Fruit fly (Drosophila melanogaster): Measurements from ENCODE around the gene Spn27A.

The Spn27A gene

DNA sequence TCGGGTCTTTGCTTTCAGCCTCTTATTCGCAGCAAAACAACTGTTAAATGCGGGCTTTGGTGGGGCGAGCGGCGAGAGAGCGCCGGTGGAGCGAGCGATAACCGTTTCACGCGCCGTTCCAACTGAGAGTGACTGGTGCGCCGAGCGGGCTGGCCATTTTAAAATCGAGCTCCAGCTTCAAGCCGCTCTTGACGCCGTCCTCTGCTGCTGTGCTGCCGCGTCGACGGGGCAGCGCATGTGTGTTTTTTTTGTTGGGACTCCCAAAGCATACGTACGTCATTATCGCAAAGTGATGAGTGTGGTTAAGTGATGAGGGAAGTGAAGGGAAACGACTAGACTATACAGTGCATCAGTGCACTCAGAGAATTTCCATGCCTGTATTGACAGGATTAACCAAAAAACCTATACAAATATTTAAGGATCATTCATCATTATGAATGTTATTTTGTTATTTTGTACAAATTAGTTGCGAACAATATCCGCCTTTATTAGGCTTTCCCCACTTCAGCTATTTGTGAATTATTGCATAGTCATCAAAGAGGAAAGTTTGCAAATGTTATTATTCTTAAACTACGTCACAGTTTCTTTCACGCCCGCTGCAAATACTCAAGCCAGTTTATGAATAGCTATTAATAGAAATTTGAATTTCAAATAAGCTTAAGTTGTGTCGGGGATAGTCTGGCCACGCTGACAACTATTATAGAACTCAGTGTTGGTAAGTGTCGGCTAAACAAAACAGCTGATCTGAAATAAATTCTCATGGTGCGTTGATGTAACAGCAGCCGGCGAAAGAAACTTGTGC is at the start of gene Spn27A:
Gene Spn27A, minus strand, starts transcription at position 137 of the 802 bp plus-strand sequence.
- peak; percentile 76 for TF ChIP-seq CG17801 (GFP tag; optimal IDR thresholded peaks at IDR 0.05; ENCODE audit: partially characterized antibody)

DNA sequence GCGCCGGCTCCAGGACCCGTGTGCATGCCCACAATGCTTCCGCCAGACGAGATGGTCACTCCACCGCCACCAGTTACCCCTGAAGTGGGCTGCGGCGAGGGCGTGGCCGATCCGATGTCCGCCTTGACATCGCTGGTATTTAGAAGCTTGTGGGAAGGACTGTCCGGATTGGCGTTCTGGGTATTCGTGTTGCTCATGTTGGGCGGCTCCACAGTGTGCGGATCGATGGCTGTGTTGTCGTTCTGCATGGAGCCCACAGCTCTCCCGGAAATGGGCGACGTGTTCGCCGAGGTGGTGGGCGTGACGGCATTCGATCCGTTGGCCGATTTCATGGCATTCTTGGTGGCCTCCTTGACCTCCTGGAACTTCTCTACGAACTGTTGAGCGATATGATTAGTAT is 48.6 kb upstream of the Spn27A start:
- no peak for TF ChIP-seq CG17801 (GFP tag; optimal IDR thresholded peaks at IDR 0.05; ENCODE audit: partially characterized antibody)

DNA sequence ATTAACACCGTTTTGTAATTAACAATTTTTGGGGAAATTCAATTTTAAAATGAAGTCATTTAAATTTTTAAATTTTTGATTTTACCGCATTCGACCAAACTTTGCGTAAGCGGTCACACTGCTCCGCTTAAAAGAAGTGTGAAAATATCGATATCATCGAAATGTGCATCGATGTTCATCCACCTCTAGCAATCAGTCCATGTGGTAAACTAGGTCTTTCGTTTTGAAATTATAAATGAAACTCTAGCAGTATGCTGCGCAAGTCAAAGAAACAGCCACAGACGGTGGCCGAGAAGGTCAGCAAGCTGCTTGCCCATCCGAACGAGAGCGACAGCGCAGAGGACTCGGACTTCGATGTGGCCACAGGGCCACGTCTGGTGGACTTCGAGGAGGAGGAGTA is 44.3 kb upstream of the Spn27A start, which contains the start of gene Aatf:
Gene Aatf, plus strand, starts transcription at position 166 of the 400 bp plus-strand sequence.
- TF ChIP-seq CG17801 (GFP tag; optimal IDR thresholded peaks at IDR 0.05; ENCODE audit: partially characterized antibody), result peak; percentile 44

DNA sequence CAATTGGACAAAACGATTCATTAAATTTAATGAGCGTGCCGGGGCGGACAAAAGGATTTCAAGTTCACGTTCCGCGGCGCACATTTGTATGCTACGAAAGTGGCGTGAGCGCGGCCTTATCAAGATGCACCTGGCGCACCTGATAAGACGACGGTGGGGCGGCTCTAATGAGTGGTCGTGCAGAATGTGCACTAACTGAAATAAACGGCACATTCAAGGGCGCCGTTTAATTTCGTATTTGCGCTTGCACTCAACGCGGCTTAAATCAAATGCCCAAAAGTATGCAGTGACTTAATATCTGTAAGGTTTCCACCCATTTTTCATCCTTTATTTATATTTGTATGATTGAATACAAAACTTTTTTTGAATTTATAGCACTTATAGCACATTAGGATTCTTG is 43.8 kb upstream of the Spn27A start:
- no peak for TF ChIP-seq CG17801 (GFP tag; optimal IDR thresholded peaks at IDR 0.05; ENCODE audit: partially characterized antibody)

DNA sequence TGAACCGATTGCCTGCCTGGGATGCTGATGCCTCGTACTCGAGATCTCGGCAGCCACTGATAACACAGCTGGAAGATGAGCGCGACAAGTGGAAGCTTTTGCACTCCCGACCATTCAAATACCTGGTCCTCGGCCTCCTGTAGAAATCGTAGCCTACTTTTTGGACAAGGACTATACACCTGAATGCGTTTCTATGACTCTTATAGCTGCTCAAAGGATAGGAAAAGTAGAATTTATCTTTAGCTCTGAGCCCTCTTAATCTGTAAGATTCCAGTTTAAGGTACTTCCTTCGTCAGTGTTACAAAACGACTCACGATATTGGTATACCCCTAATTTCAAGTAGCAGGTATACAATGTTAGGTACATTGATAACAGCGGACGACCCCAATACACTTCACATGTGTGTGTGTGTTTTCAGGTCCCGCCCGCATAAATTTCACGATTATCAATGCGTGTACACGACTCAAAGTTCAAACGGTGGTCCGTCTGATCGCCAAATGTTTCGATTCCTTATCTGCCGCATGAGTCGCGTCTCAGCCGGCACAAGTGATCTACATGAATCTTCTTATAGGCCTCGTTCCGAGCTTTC is 43.1 kb upstream of the Spn27A start, which contains the start of gene AkhR:
Gene AkhR, minus strand, starts transcription at position 5 of the 589 bp plus-strand sequence.
- no peak for TF ChIP-seq CG17801 (GFP tag; optimal IDR thresholded peaks at IDR 0.05; ENCODE audit: partially characterized antibody)

DNA sequence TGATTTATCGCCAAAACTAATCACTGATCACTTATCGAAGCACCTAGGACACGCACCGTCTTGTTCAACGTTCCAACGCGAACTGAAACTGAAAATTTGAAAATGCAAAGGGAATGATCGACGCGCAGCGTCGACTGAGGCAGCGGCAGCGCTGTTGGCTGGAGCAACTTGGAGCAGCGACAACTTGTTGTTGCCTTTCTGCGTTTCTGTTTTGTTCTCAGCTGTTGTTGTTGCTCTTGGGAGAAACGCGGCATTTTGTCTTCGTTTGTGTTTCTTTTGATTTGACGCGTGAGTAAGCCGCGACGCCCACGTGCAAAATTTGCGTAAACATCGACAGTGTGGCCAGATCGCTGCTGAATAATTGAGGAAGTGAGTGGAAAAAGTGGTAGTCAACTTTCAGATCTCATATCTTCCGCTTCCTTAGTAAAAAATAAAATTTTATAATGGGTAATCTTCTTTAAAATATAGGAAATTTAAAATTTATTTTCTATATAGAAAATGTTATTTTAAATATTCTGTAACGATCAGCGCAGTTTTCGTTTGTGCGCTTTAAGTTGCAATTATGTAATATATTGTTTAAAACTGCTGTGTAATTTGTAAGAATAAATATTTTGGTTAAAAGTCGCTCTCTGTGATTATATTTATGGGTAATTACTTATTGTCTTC is 36.0 kb upstream of the Spn27A start, which contains the start of gene Tsp:
Gene Tsp, minus strand, starts transcription at position 90 of the 666 bp plus-strand sequence.
- no peak for TF ChIP-seq CG17801 (GFP tag; optimal IDR thresholded peaks at IDR 0.05; ENCODE audit: partially characterized antibody)

DNA sequence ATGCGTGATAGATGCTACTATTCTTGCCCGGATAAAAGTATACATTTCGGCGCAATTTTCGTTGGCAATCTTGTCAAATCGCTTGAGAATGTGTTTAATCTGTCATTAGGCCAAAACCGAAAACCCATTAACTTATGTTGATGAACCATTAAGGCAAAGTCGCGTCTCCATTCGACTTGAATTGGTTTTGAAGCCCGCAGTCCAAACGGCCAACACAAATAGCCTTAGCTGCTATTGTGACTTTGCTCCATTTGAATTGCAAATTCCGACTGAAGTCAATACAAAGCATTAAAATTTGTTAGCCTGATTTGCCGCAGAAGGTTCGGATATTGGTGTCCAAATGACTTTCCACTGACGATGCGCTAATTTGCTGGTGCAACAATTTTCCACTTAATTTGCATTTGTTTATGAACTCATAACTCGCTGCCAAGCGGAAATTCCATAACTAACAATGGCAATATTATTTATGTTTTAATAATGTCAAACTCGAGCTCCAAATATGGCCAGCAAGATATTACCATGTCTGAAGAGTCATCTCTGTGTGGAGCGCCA is 33.3 kb upstream of the Spn27A start:
- TF ChIP-seq CG17801 (GFP tag; optimal IDR thresholded peaks at IDR 0.05; ENCODE audit: partially characterized antibody), result no peak

DNA sequence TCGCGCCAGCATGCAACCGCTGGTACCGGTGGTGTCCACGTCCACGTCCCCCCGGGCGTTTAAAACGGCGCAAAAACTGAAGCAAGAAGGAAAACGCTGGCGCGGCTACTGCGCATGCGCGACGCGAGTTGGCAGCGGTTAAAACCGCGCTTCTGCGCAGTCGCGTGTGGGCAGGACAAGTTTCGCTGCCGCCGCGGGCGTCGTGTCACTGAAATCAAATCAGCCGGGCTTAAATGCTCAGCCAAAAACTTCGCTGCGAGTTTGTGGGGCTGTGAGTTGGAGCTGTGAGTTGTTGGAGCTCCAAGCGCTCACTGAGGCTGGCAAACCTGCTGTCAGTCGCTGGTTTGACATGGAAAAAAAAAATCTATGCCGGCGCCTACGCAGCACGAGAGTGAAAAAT is 31.9 kb upstream of the Spn27A start:
- TF ChIP-seq CG17801 (GFP tag; optimal IDR thresholded peaks at IDR 0.05; ENCODE audit: partially characterized antibody), result no peak

DNA sequence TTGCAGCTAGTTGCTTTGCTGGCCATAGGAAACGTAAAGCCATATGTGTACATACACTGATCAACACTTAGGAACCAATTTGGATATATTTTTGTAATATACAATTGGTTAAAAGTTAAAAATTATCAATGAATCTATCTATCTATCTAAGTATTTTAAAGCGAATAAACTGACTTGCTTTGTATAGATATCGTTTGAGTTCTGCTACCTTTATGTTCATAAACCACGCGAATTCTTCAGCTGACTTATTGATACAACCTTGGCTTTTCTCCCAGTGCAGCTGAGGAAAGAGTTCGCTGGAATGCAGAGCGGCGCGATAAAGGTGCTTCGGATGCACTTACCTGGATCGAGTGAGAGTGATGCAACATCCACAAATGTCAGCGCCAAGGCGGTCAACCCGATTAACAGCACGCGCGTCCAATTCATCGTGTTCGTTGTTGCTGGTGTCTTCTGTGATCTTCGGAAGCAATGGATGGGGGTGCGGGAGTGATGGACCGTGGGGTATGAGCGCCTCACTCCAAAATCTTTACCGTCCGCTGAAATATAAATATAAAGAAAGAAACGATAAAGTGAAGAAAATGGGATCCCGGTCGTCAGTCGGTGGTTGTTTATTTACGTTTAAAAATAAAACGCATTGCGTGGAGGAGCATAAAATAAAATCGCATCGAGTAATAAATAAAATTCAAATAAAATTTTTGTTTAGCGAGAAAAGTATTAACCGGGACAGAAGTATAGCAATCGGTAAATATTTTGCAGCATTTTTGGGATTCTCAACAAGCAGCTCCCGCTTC is 28.5 kb upstream of the Spn27A start:
- TF ChIP-seq CG17801 (GFP tag; optimal IDR thresholded peaks at IDR 0.05; ENCODE audit: partially characterized antibody), result no peak

DNA sequence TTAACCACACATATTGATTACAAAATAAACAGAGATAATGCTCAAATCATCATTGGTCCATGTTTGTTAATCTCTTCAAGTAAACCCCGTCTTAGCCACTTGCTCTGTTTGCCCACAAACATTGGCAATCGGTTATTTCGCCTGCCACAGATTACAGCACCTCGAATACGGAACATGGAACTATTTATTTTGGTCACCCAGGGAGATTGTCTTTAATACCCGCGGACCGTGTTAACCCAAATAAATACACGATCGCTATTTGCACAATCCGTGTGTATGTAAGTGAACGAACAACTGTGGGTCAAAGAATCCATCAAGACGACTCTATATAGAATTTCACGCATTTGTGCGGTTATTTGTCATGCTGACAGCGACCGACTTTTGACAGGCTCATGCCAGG is 27.6 kb upstream of the Spn27A start:
- TF ChIP-seq CG17801 (GFP tag; optimal IDR thresholded peaks at IDR 0.05; ENCODE audit: partially characterized antibody), result no peak

DNA sequence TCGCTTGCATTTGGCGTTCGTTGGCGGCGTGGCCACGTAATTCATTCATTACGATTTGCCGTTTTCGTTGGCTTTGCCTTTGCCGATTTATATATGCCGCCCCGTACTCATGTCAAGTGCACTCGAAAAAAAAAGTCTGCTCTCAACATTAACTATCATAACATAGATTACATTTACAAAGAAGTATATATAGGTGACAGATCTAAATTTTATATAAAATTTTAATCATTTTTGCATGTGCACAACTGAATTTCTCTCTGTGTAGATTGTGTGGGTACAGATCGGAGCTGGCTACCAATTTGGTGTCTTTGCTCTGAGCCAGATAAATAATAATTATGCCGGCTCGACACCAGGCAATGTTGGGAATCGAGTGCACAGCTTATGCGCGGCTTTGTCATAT is 25.2 kb upstream of the Spn27A start:
- no peak for TF ChIP-seq CG17801 (GFP tag; optimal IDR thresholded peaks at IDR 0.05; ENCODE audit: partially characterized antibody)

DNA sequence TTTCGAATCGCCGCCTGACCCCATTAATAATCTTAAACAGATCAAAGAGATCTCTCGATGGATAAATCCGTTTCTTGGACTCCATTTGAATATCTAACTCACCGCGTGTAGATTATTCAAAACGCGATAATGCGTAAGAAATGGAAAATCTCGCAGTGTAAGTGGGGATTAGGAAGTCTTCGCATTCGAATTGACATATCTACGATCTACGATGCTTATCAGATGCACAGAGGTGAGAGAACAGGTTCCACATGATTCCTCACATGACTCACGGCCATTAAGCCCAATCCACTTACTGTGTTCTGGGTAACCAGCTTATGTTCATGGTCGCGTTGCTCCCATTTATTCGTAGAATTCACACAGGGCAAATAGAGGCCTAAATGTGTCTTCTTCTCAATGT is 23.1 kb upstream of the Spn27A start:
- no peak for TF ChIP-seq CG17801 (GFP tag; optimal IDR thresholded peaks at IDR 0.05; ENCODE audit: partially characterized antibody)

DNA sequence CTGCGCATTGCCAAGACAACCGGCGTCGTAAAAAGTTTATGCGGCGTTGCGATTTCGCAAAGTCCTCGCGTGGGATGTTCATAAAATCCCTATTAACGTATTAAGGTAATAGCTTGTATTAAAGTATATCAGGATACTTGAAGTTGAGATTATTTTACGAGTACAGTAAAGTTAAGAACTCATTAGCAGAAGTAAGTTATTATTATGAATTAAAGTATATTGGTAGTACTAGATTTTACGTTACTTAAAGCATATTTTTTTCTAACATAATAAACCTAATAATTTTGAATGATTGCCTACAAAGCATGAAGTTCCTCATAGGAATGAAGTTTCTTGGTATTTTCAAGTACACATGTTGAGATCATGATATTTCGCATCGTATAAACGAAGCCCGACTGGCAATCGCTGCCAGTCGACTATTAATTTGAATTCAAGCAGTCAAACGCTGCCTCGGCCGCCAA is 20.7 kb upstream of the Spn27A start:
- no peak for TF ChIP-seq CG17801 (GFP tag; optimal IDR thresholded peaks at IDR 0.05; ENCODE audit: partially characterized antibody)

DNA sequence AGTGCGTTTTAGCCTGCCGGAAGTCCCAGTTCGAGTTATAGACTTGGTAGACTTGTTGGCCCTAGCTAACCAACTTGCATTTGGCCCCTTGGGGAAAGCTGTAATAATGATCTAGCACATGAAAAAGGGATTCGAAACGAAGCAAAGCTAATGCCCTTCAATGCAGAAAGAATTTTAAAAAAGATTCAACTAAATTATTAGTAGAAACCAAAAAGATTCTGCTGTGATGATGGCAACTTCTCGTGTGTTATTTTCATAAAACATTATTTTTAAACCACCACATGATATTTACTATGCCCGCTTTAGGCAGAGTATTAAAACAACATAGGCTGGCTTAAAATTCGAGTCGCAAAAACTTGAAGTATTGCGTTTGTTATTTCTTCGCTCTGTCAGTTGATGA is 18.9 kb upstream of the Spn27A start:
- TF ChIP-seq CG17801 (GFP tag; optimal IDR thresholded peaks at IDR 0.05; ENCODE audit: partially characterized antibody), result no peak

DNA sequence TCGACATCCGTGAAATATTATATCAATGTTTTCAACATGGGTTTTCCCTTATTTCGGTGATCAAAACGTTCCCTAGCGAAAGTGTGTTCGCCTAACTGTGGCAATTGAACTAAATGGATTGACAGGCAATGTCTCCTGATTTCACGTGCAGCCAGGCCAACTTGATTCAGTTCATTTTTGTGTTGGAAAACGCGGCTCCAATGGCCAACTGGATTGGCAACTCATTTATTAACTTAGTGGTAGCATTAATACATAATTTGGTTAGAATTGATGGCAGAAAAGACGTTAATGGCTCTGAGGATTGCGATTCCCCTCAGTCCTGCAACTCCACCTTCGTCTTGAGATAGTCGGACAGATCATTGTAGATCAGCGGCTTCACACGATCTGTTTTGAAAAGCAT is 13.5 kb upstream of the Spn27A start, which contains the start of gene CG11327:
Gene CG11327, minus strand, starts transcription at position 101 of the 400 bp plus-strand sequence.
- TF ChIP-seq CG17801 (GFP tag; optimal IDR thresholded peaks at IDR 0.05; ENCODE audit: partially characterized antibody), result no peak

All from ovary, adult (tissue).